Worm (Caenorhabditis elegans) whole organism, young adult: ENCODE results near the gene pals-23.
"Not testable (repeated sequence)": the region's sequence is repeated elsewhere in the genome, so short reads cannot be mapped to it uniquely, and the experiment has no call there.

Source experiments
- akir-1 ChIP-seq: fragments of 200-800 bp; sonication (Bioruptor generic); optimal IDR thresholded peaks from 2 replicates; lab custom pipeline; 2018; ENCODE audit warnings: mild to moderate bottlenecking, missing genetic modification characterization, moderate library complexity, missing compliant biosample characterization
- hlh-12 ChIP-seq: sonication (generic microtip); optimal IDR thresholded peaks from 2 replicates; lab custom pipeline; 2016; ENCODE audit warnings: missing genetic modification characterization, missing compliant biosample characterization
- let-526 ChIP-seq: fragments of 200-800 bp; sonication (Bioruptor generic); IDR thresholded peaks from 2 replicates; pipeline ENCODE4 v1.3.6; 2022; ENCODE audit warnings: missing genetic modification reagents, missing genetic modification characterization, missing compliant biosample characterization
- madf-8 ChIP-seq: fragments of 200-800 bp; sonication (Bioruptor generic); conservative IDR thresholded peaks from 2 replicates; pipeline ENCODE4 v1.3.6; 2022; ENCODE audit warnings: missing genetic modification reagents, missing genetic modification characterization, missing compliant biosample characterization

ce11 chrIII:160736-161400, 36.3 kb downstream of the pals-23 start:
- TF ChIP-seq hlh-12 (tag; lab: Kevin White, UChicago); let-526 (GFP tag; lab: Robert Waterston, UW); akir-1 (GFP tag; lab: Kevin White, UChicago); madf-8: not testable (repeated sequence)
